Fruit fly (Drosophila melanogaster) whole organism, embryonic: Measurements from ENCODE around the gene hop.

Experiments used
- Ada2b ChIP-seq: fragments of 200-800 bp; sonication (Bioruptor generic); IDR thresholded peaks from 2 replicates; pipeline ENCODE4 v1.3.6; 2022; ENCODE audit warnings: missing biosample characterization, missing genetic modification characterization
- CG10543 ChIP-seq: fragments of 200-800 bp; sonication (Bioruptor generic); optimal IDR thresholded peaks from 3 replicates; lab custom pipeline; 2017; ENCODE audit warnings: missing biosample characterization, mild to moderate bottlenecking, missing genetic modification characterization, moderate library complexity
- CG11247 ChIP-seq: fragments of 200-800 bp; sonication (Bioruptor generic); IDR thresholded peaks from 2 replicates; pipeline ENCODE4 v1.3.6; 2022; ENCODE audit warnings: missing biosample characterization, missing genetic modification characterization
- CG12391 ChIP-seq: fragments of 200-800 bp; sonication (Bioruptor generic); optimal IDR thresholded peaks from 3 replicates; lab custom pipeline; 2018; ENCODE audit warnings: missing biosample characterization, mild to moderate bottlenecking, missing genetic modification characterization, moderate library complexity
- CG12769 ChIP-seq: fragments of 200-800 bp; sonication (Bioruptor generic); optimal IDR thresholded peaks from 2 replicates; lab custom pipeline; 2019; ENCODE audit warnings: missing biosample characterization, mild to moderate bottlenecking, missing genetic modification characterization, moderate library complexity
- CG13123 ChIP-seq: fragments of 200-800 bp; sonication (Bioruptor generic); optimal IDR thresholded peaks from 2 replicates; lab custom pipeline; 2016; ENCODE audit warnings: missing biosample characterization, missing genetic modification characterization
- CG13296 ChIP-seq: fragments of 200-800 bp; sonication (Bioruptor generic); optimal IDR thresholded peaks from 3 replicates; lab custom pipeline; 2018; ENCODE audit warnings: missing biosample characterization, mild to moderate bottlenecking, missing genetic modification characterization
- CG14965 ChIP-seq: fragments of 200-800 bp; sonication (Bioruptor generic); optimal IDR thresholded peaks from 2 replicates; lab custom pipeline; 2016; ENCODE audit warnings: missing biosample characterization, missing genetic modification characterization, borderline replicate concordance
- CG16815 ChIP-seq: fragments of 200-800 bp; sonication (Bioruptor generic); optimal IDR thresholded peaks from 3 replicates; lab custom pipeline; 2017; ENCODE audit warnings: missing biosample characterization, mild to moderate bottlenecking, missing genetic modification characterization
- CG32532 ChIP-seq: fragments of 200-800 bp; sonication (Bioruptor generic); IDR thresholded peaks from 2 replicates; pipeline ENCODE4 v1.3.6; 2022; ENCODE audit warnings: missing biosample characterization, missing genetic modification characterization
- CG3281 ChIP-seq: fragments of 200-800 bp; sonication (Bioruptor generic); optimal IDR thresholded peaks from 3 replicates; lab custom pipeline; 2017; ENCODE audit warnings: missing biosample characterization, mild to moderate bottlenecking, missing genetic modification characterization
- CG6683 ChIP-seq: fragments of 200-800 bp; sonication (Bioruptor generic); optimal IDR thresholded peaks from 2 replicates; lab custom pipeline; 2017; ENCODE audit warnings: missing biosample characterization, mild to moderate bottlenecking, missing genetic modification characterization, missing genetic modification reagents
- CG6813 ChIP-seq: fragments of 200-800 bp; sonication (Bioruptor generic); optimal IDR thresholded peaks from 2 replicates; lab custom pipeline; 2017; ENCODE audit warnings: missing biosample characterization, missing genetic modification characterization, mild to moderate bottlenecking, moderate library complexity, missing genetic modification reagents
- CG7271 ChIP-seq: fragments of 200-800 bp; sonication (Bioruptor generic); optimal IDR thresholded peaks from 2 replicates; lab custom pipeline; 2018; ENCODE audit warnings: missing biosample characterization, mild to moderate bottlenecking, missing genetic modification characterization, moderate library complexity
- CG7963 ChIP-seq: fragments of 200-800 bp; sonication (Bioruptor generic); IDR thresholded peaks from 3 replicates; pipeline ENCODE4 v1.3.6; 2022; ENCODE audit warnings: missing biosample characterization, missing genetic modification characterization; ENCODE audit not compliant: partially characterized antibody
- CG8281 ChIP-seq: fragments of 200-800 bp; sonication (Bioruptor generic); optimal IDR thresholded peaks from 2 replicates; lab custom pipeline; 2018; ENCODE audit warnings: missing biosample characterization, mild to moderate bottlenecking, missing genetic modification characterization, moderate library complexity
- CG9609 ChIP-seq: fragments of 200-800 bp; sonication (Bioruptor generic); optimal IDR thresholded peaks from 3 replicates; lab custom pipeline; 2016; ENCODE audit warnings: missing biosample characterization, missing genetic modification characterization
- CG9727 ChIP-seq: fragments of 200-800 bp; sonication (Bioruptor generic); optimal IDR thresholded peaks from 3 replicates; lab custom pipeline; 2017; ENCODE audit warnings: missing biosample characterization, mild to moderate bottlenecking, missing genetic modification characterization
- D ChIP-seq, 2 experiments: fragments of 200-800 bp in 1 of 2; fragments of >200 bp in 1 of 2; sonication (Bioruptor generic) in 1 of 2; optimal IDR thresholded peaks; 2 replicates in 1 of 2; 3 replicates in 1 of 2; lab custom pipeline; 2017; ENCODE audit warnings: mild to moderate bottlenecking in 1 of 2, missing biosample characterization in 1 of 2, missing genetic modification characterization in 1 of 2, missing genetic modification reagents in 1 of 2
- Deaf1 ChIP-seq: fragments of 200-800 bp; optimal IDR thresholded peaks from 3 replicates; lab custom pipeline; 2019; ENCODE audit warnings: missing biosample characterization, mild to moderate bottlenecking, missing genetic modification characterization, moderate library complexity
- Dip2 ChIP-seq: fragments of 200-800 bp; sonication (Bioruptor generic); IDR thresholded peaks from 2 replicates; pipeline ENCODE4 v1.3.6; 2022; ENCODE audit warnings: missing biosample characterization, missing genetic modification characterization
- Hr39 ChIP-seq: fragments of >200 bp; optimal IDR thresholded peaks from 2 replicates; lab custom pipeline; 2017
- Hr78 ChIP-seq, 2 experiments: fragments of 200-800 bp in 1 of 2; fragments of >200 bp in 1 of 2; sonication (Bioruptor generic) in 1 of 2; optimal IDR thresholded peaks; 2 replicates each; lab custom pipeline; 2017 to 2019; ENCODE audit warnings: missing biosample characterization in 2 of 2, missing genetic modification characterization in 2 of 2, mild to moderate bottlenecking in 1 of 2, moderate library complexity in 1 of 2
- Meics ChIP-seq: fragments of 200-800 bp; sonication (Bioruptor generic); optimal IDR thresholded peaks from 2 replicates; lab custom pipeline; 2017; ENCODE audit warnings: missing biosample characterization, mild to moderate bottlenecking, missing genetic modification characterization
- Mes4 ChIP-seq: fragments of 200-800 bp; sonication (Bioruptor generic); optimal IDR thresholded peaks from 2 replicates; lab custom pipeline; 2016; ENCODE audit warnings: missing biosample characterization, missing genetic modification characterization
- Neu2 ChIP-seq: fragments of 200-800 bp; sonication (Bioruptor generic); optimal IDR thresholded peaks from 3 replicates; lab custom pipeline; 2016; ENCODE audit warnings: missing biosample characterization, missing genetic modification characterization, borderline replicate concordance
- Nf-YC ChIP-seq: fragments of 200-800 bp; optimal IDR thresholded peaks from 3 replicates; lab custom pipeline; 2019; ENCODE audit warnings: missing biosample characterization, mild to moderate bottlenecking, missing genetic modification characterization, moderate library complexity
- Scr ChIP-seq: fragments of 200-800 bp; sonication (Bioruptor generic); IDR thresholded peaks from 2 replicates; pipeline ENCODE4 v1.3.6; 2022; ENCODE audit warnings: missing biosample characterization, missing genetic modification characterization; ENCODE audit not compliant: partially characterized antibody
- Sry-δ ChIP-seq: fragments of 200-800 bp; sonication (Bioruptor generic); optimal IDR thresholded peaks from 2 replicates; lab custom pipeline; 2016; ENCODE audit warnings: missing biosample characterization, missing genetic modification characterization
- Vsx1 ChIP-seq: fragments of 200-800 bp; sonication (Bioruptor generic); optimal IDR thresholded peaks from 2 replicates; lab custom pipeline; 2017; ENCODE audit warnings: missing biosample characterization, mild to moderate bottlenecking, missing genetic modification characterization, missing genetic modification reagents
- bowl ChIP-seq: fragments of 200-800 bp; sonication (Bioruptor generic); IDR thresholded peaks from 2 replicates; pipeline ENCODE4 v1.3.6; 2022; ENCODE audit warnings: missing biosample characterization, missing genetic modification characterization
- cg ChIP-seq: fragments of 200-800 bp; sonication (Bioruptor generic); optimal IDR thresholded peaks from 3 replicates; lab custom pipeline; 2019; ENCODE audit warnings: missing biosample characterization, mild to moderate bottlenecking, missing genetic modification characterization, moderate library complexity
- danr ChIP-seq: fragments of 200-800 bp; sonication (Bioruptor generic); IDR thresholded peaks from 2 replicates; pipeline ENCODE4 v1.3.6; 2022; ENCODE audit warnings: missing biosample characterization, missing genetic modification characterization
- dpn ChIP-seq, 2 experiments: fragments of 200-800 bp; sonication (Bioruptor generic); optimal IDR thresholded peaks; 3 replicates each; lab custom pipeline; 2016; ENCODE audit warnings: missing biosample characterization in 2 of 2, missing genetic modification characterization in 2 of 2
- emc ChIP-seq: fragments of 200-800 bp; sonication (Bioruptor generic); optimal IDR thresholded peaks from 2 replicates; lab custom pipeline; 2016; ENCODE audit warnings: missing biosample characterization, missing genetic modification characterization
- gem ChIP-seq: fragments of 200-800 bp; sonication (Bioruptor generic); optimal IDR thresholded peaks from 2 replicates; lab custom pipeline; 2019; ENCODE audit warnings: missing biosample characterization, mild to moderate bottlenecking, missing genetic modification characterization, moderate library complexity
- lola ChIP-seq, 3 experiments: fragments of >200 bp in 2 of 3; fragments of 200-800 bp in 1 of 3; sonication (Bioruptor generic) in 1 of 3; optimal IDR thresholded peaks; 2 replicates each; lab custom pipeline; 2017 to 2019; ENCODE audit warnings: missing biosample characterization in 3 of 3, missing genetic modification characterization in 3 of 3, mild to moderate bottlenecking in 1 of 3, moderate library complexity in 1 of 3
- nerfin-1 ChIP-seq: fragments of 200-800 bp; sonication (Bioruptor generic); optimal IDR thresholded peaks from 3 replicates; lab custom pipeline; 2019; ENCODE audit warnings: missing biosample characterization, mild to moderate bottlenecking, missing genetic modification characterization, moderate library complexity
- odd ChIP-seq: fragments of 200-800 bp; sonication (Bioruptor generic); optimal IDR thresholded peaks from 2 replicates; lab custom pipeline; 2017; ENCODE audit warnings: missing biosample characterization, mild to moderate bottlenecking, missing genetic modification characterization
- peb ChIP-seq: fragments of 200-800 bp; sonication (Bioruptor generic); IDR thresholded peaks from 2 replicates; pipeline ENCODE4 v1.3.6; 2022; ENCODE audit warnings: missing biosample characterization, missing genetic modification characterization
- psq ChIP-seq: fragments of 200-800 bp; sonication (Bioruptor generic); optimal IDR thresholded peaks from 2 replicates; lab custom pipeline; 2017; ENCODE audit warnings: missing biosample characterization, missing genetic modification characterization
- ranshi ChIP-seq: fragments of 200-800 bp; sonication (Bioruptor generic); IDR thresholded peaks from 2 replicates; pipeline ENCODE4 v1.3.6; 2022; ENCODE audit warnings: missing biosample characterization, missing genetic modification characterization
- salm ChIP-seq: fragments of 200-800 bp; sonication (Bioruptor generic); optimal IDR thresholded peaks from 2 replicates; lab custom pipeline; 2018; ENCODE audit warnings: missing biosample characterization, mild to moderate bottlenecking, missing genetic modification characterization
- sisA ChIP-seq: fragments of 200-800 bp; sonication (Bioruptor generic); IDR thresholded peaks from 2 replicates; pipeline ENCODE4 v1.3.6; 2022; ENCODE audit warnings: missing biosample characterization, missing genetic modification characterization
- slou ChIP-seq: fragments of 200-800 bp; sonication (Bioruptor generic); optimal IDR thresholded peaks from 3 replicates; lab custom pipeline; 2016; ENCODE audit warnings: missing biosample characterization, missing genetic modification characterization
- twi ChIP-seq: fragments of 200-800 bp; optimal IDR thresholded peaks from 2 replicates; lab custom pipeline; 2019; ENCODE audit warnings: missing biosample characterization, mild to moderate bottlenecking, missing genetic modification characterization, moderate library complexity
- wor ChIP-seq: fragments of 200-800 bp; sonication (Bioruptor generic); IDR thresholded peaks from 2 replicates; pipeline ENCODE4 v1.3.6; 2022; ENCODE audit warnings: missing biosample characterization, missing genetic modification characterization

Gene hop

dm6 chrX:11338973-11339867 is 28.7 kb downstream of the hop start (continued):
- TF ChIP-seq Ada2b (GFP tag; lab: Robert Waterston, UW) (no peak), peb (GFP tag; lab: Robert Waterston, UW) (no peak), sisA (GFP tag; lab: Robert Waterston, UW) (no peak; the same call in 1 of the 2 replicates), CG32532 (GFP tag; lab: Robert Waterston, UW) (peak; percentile 53), Vsx1 (GFP tag; lab: Kevin White, UChicago) (no peak), CG10543 (GFP tag; lab: Kevin White, UChicago) (peak; percentile 65), CG7271 (tag; lab: Kevin White, UChicago) (no peak), Deaf1 (tag; lab: Kevin White, UChicago) (no peak), wor (GFP tag; lab: Robert Waterston, UW) (no peak), Sry-δ (peak; percentile 97), danr (GFP tag; lab: Robert Waterston, UW) (no peak), salm (tag; lab: Kevin White, UChicago) (no peak), D (optimal IDR thresholded peaks at IDR 0.05; lab: Kevin White, UChicago) (peak; percentile 38), D (GFP tag; optimal IDR thresholded peaks at IDR 0.05; lab: Kevin White, UChicago) (peak; percentile 26), CG9727 (no peak), CG9609 (GFP tag; lab: Kevin White, UChicago) (peak; percentile 39), CG8281 (no peak), twi (tag; lab: Kevin White, UChicago) (peak; percentile 15), CG12391 (tag; lab: Kevin White, UChicago) (peak; percentile 63), CG11247 (peak; percentile 51; the same call in 1 of the 2 replicates), Mes4 (GFP tag; lab: Kevin White, UChicago) (peak; percentile 15), CG14965 (no peak), Dip2 (GFP tag; lab: Robert Waterston, UW) (no peak), odd (GFP tag; lab: Kevin White, UChicago) (no peak), CG13296 (GFP tag; lab: Kevin White, UChicago) (no peak), Neu2 (GFP tag; lab: Kevin White, UChicago) (no peak), Hr78 (GFP tag; optimal IDR thresholded peaks at IDR 0.05; lab: Kevin White, UChicago) (no peak), CG3281 (no peak), dpn (GFP tag; optimal IDR thresholded peaks at IDR 0.05; lab: Kevin White, UChicago) (peak; percentile 66 to 70), slou (GFP tag; lab: Kevin White, UChicago) (no peak), bowl (GFP tag; lab: Robert Waterston, UW) (no peak), cg (GFP tag; lab: Kevin White, UChicago) (peak; percentile 93), CG7963 (GFP tag; lab: Robert Waterston, UW) (peak; percentile 73), CG6683 (GFP tag; lab: Kevin White, UChicago) (no peak), CG6813 (GFP tag; lab: Kevin White, UChicago) (no peak), lola (GFP tag; optimal IDR thresholded peaks at IDR 0.05; lab: Kevin White, UChicago) (no peak), ranshi (GFP tag; lab: Robert Waterston, UW) (no peak), Hr39 (lab: Kevin White, UChicago) (no peak), CG12769 (no peak), CG13123 (GFP tag; lab: Kevin White, UChicago) (peak; percentile 45), gem (peak; percentile 31), Nf-YC (tag; lab: Kevin White, UChicago) (peak; percentile 8), emc (GFP tag; lab: Kevin White, UChicago) (no peak), Meics (GFP tag; lab: Kevin White, UChicago) (peak; percentile 39), CG16815 (GFP tag; lab: Kevin White, UChicago) (no peak), nerfin-1 (tag; lab: Kevin White, UChicago) (no peak), Scr (GFP tag; lab: Robert Waterston, UW) (peak; percentile 91), psq (GFP tag; lab: Kevin White, UChicago) (no peak)
